Worm (Caenorhabditis elegans): ENCODE data around the gene C44B11.1.

C44B11.1 gene

DNA sequence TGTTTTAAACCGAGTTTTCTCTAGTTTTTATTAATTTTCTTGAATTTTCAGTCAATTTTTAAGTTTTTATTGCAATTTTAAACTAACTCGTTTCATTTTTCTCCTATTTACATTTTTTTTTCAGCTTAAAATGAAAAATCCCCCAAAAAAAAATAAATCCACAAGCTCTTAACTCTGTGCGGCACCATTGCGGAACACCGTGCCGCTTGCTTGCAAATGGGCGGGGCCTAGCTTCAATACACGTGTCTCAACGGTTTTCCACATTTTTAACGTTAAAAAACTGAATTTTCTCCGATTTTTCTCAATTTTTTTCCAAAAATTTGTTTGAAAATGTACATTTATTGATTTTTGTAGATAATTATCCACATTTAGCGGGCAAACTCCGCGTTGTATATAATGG is 19.9 kb downstream of the C44B11.1 start, which contains the start of gene R148.3 (continued):
- TF ChIP-seq attf-5 (GFP tag; optimal IDR thresholded peaks at IDR 0.05) = no peak
- TF ChIP-seq let-607 (tag; optimal IDR thresholded peaks at IDR 0.05) = peak; percentile 92 to 96
- TF ChIP-seq hrde-1 (tag; optimal IDR thresholded peaks at IDR 0.05; ENCODE audit: borderline replicate concordance) = no peak
- no peak for TF ChIP-seq atf-7 (tag; optimal IDR thresholded peaks at IDR 0.05)
- TF ChIP-seq Y56A3A.18 (GFP tag; IDR thresholded peaks at IDR 0.05) = no peak
- no peak for TF ChIP-seq nhr-27 (tag; optimal IDR thresholded peaks at IDR 0.05)
- peak; percentile 75 for TF ChIP-seq C06A6.2 (GFP tag; conservative IDR thresholded peaks at IDR 0.05)
- TF ChIP-seq him-1 (tag; optimal IDR thresholded peaks at IDR 0.05) = no peak
- 0 out of 2 replicates have a peak, but pooled peaks have one; percentile 30 for TF ChIP-seq B0019.2 (GFP tag; conservative IDR thresholded peaks at IDR 0.05)
- no peak for TF ChIP-seq ztf-6 (GFP tag; IDR thresholded peaks at IDR 0.05)
- peak; percentile 7 for TF ChIP-seq unc-130 (GFP tag; optimal IDR thresholded peaks at IDR 0.05)
- TF ChIP-seq ceh-27 (GFP tag; optimal IDR thresholded peaks at IDR 0.05) = no peak
- peak; percentile 31; the same call in 1 of the 2 replicates for TF ChIP-seq hmg-1.2 (GFP tag; IDR thresholded peaks at IDR 0.05)
- TF ChIP-seq sea-2 (GFP tag; IDR thresholded peaks at IDR 0.05) = no peak
- TF ChIP-seq snpc-3.4 (tag; optimal IDR thresholded peaks at IDR 0.05) = peak; percentile 48
- no peak for TF ChIP-seq attf-6 (GFP tag; IDR thresholded peaks at IDR 0.05)
- TF ChIP-seq madf-6 (GFP tag; IDR thresholded peaks at IDR 0.05) = peak; percentile 65
- TF ChIP-seq F49E8.2 (tag; optimal IDR thresholded peaks at IDR 0.05; ENCODE audit: insufficient read depth) = peak; percentile 41
- TF ChIP-seq F52B5.7 (tag; optimal IDR thresholded peaks at IDR 0.05) = no peak
- no peak for TF ChIP-seq D2030.7 (GFP tag; IDR thresholded peaks at IDR 0.05)
- no peak for TF ChIP-seq dpff-1 (tag; optimal IDR thresholded peaks at IDR 0.05)
- no peak for TF ChIP-seq ceh-58 (GFP tag; IDR thresholded peaks at IDR 0.05)
- no peak for TF ChIP-seq zfh-2 (GFP tag; conservative IDR thresholded peaks at IDR 0.05)
- TF ChIP-seq mel-28 (tag; optimal IDR thresholded peaks at IDR 0.05; ENCODE audit: borderline replicate concordance) = no peak

DNA sequence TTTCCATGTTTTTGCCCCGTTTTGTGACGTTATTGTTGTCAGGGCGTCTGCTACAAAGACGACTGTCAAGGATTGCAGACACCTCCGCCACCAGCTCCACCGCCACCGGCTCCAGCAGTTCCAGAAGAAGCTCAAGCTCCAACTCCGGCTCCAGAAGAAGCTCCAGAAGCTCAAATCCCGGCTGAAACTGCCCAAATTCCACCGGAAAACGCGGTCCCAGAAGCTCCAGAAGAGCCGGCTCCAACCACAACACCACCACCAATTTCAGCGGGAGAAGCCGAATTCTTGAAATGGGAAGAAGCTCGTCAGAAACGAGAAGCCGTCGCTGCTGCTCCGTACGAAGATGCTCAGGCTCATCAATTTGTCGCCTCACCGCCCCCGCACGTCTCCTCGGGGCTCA is 21.7 kb downstream of the C44B11.1 start:
- TF ChIP-seq zfh-2 (GFP tag; conservative IDR thresholded peaks at IDR 0.05) (peak; percentile 69), mxl-1 (tag; optimal IDR thresholded peaks at IDR 0.05) (no peak), ceh-100 (GFP tag; IDR thresholded peaks at IDR 0.05) (no peak), nfya-2 (GFP tag; IDR thresholded peaks at IDR 0.05) (no peak), dox-1 (GFP tag; IDR thresholded peaks at IDR 0.05) (0 out of 2 replicates have a peak, but pooled peaks have one; percentile 28), lin-40 (tag; optimal IDR thresholded peaks at IDR 0.05) (no peak), egrh-3 (GFP tag; IDR thresholded peaks at IDR 0.05) (peak; percentile 69; the same call in 1 of the 2 replicates), lin-26 (GFP tag; IDR thresholded peaks at IDR 0.05) (0 out of 2 replicates have a peak, but pooled peaks have one; percentile 14), ceh-40 (GFP tag; IDR thresholded peaks at IDR 0.05) (no peak), snpc-4 (GFP tag; optimal IDR thresholded peaks at IDR 0.05) (no peak), snpc-4 (tag; optimal IDR thresholded peaks at IDR 0.05) (no peak), egl-18 (GFP tag; IDR thresholded peaks at IDR 0.05) (no peak), T26A5.8 (tag; optimal IDR thresholded peaks at IDR 0.05) (no peak), ztf-25 (GFP tag; IDR thresholded peaks at IDR 0.05) (no peak), mel-28 (tag; optimal IDR thresholded peaks at IDR 0.05; ENCODE audit: borderline replicate concordance) (no peak)

- peak; percentile 66 for TF ChIP-seq zfh-2 (GFP tag; conservative IDR thresholded peaks at IDR 0.05)
- no peak for TF ChIP-seq nfyb-1 (GFP tag; IDR thresholded peaks at IDR 0.05)
- no peak for TF ChIP-seq athp-1 (tag; optimal IDR thresholded peaks at IDR 0.05)
- TF ChIP-seq F39B2.1 (GFP tag; IDR thresholded peaks at IDR 0.05) = no peak
- TF ChIP-seq lin-35 (GFP tag; optimal IDR thresholded peaks at IDR 0.05) = no peak
- no peak for TF ChIP-seq ztf-22 (GFP tag; optimal IDR thresholded peaks at IDR 0.05)
These were observed 24.8 kb downstream of the C44B11.1 start for ce11 chrIII:3179855-3180254.

Data from whole organism, young adult.